Fruit fly (Drosophila melanogaster) whole organism, embryonic: ENCODE data around the gene Nepl7.
A peak's percentile ranks its signal among the peaks of the same experiment; 100 is the strongest.

Experiments
- CG11560 ChIP-seq: fragments of 200-800 bp; sonication (Bioruptor generic); IDR thresholded peaks from 3 replicates; pipeline ENCODE4 v1.3.6; 2022; ENCODE audit warnings: missing biosample characterization, missing genetic modification characterization
- CG13296 ChIP-seq: fragments of 200-800 bp; sonication (Bioruptor generic); optimal IDR thresholded peaks from 3 replicates; lab custom pipeline; 2018; ENCODE audit warnings: missing biosample characterization, mild to moderate bottlenecking, missing genetic modification characterization
- CG14710 ChIP-seq: fragments of 200-800 bp; sonication (Bioruptor generic); optimal IDR thresholded peaks from 3 replicates; lab custom pipeline; 2019; ENCODE audit warnings: missing biosample characterization, mild to moderate bottlenecking, missing genetic modification characterization, moderate library complexity
- CG15011 ChIP-seq: fragments of 200-800 bp; sonication (Bioruptor generic); optimal IDR thresholded peaks from 3 replicates; lab custom pipeline; 2018; ENCODE audit warnings: missing biosample characterization, mild to moderate bottlenecking, missing genetic modification characterization
- CG1602 ChIP-seq: fragments of 200-800 bp; sonication (Bioruptor generic); optimal IDR thresholded peaks from 3 replicates; lab custom pipeline; 2016; ENCODE audit warnings: missing biosample characterization, missing genetic modification characterization
- CG17568 ChIP-seq: fragments of 200-800 bp; sonication (Bioruptor generic); optimal IDR thresholded peaks from 2 replicates; lab custom pipeline; 2018; ENCODE audit warnings: missing biosample characterization, mild to moderate bottlenecking, missing genetic modification characterization, moderate library complexity
- CG2120 ChIP-seq: fragments of 200-800 bp; sonication (Bioruptor generic); optimal IDR thresholded peaks from 3 replicates; lab custom pipeline; 2016; ENCODE audit warnings: missing biosample characterization, missing genetic modification characterization
- CG2712 ChIP-seq: fragments of 200-800 bp; optimal IDR thresholded peaks from 3 replicates; lab custom pipeline; 2019; ENCODE audit warnings: missing biosample characterization, mild to moderate bottlenecking, missing genetic modification characterization, moderate library complexity
- CG32532 ChIP-seq: fragments of 200-800 bp; sonication (Bioruptor generic); IDR thresholded peaks from 2 replicates; pipeline ENCODE4 v1.3.6; 2022; ENCODE audit warnings: missing biosample characterization, missing genetic modification characterization
- CG34224 ChIP-seq: fragments of 200-800 bp; sonication (Bioruptor generic); IDR thresholded peaks from 3 replicates; pipeline ENCODE4 v1.3.6; 2022; ENCODE audit warnings: missing biosample characterization, missing genetic modification characterization; ENCODE audit not compliant: partially characterized antibody
- CG4404 ChIP-seq: fragments of 200-800 bp; sonication (Bioruptor generic); IDR thresholded peaks from 2 replicates; pipeline ENCODE4 v1.3.6; 2022; ENCODE audit warnings: missing biosample characterization, missing genetic modification characterization
- CG5180 ChIP-seq: fragments of 200-800 bp; sonication (Bioruptor generic); optimal IDR thresholded peaks from 3 replicates; lab custom pipeline; 2017; ENCODE audit warnings: missing biosample characterization, missing genetic modification characterization, mild to moderate bottlenecking, moderate library complexity, missing genetic modification reagents
- CG6689 ChIP-seq: fragments of 200-800 bp; sonication (Bioruptor generic); IDR thresholded peaks from 2 replicates; pipeline ENCODE4 v1.3.6; 2022; ENCODE audit warnings: missing biosample characterization, missing genetic modification characterization
- CG6765 ChIP-seq: fragments of 200-800 bp; sonication (Bioruptor generic); optimal IDR thresholded peaks from 3 replicates; lab custom pipeline; 2017; ENCODE audit warnings: missing biosample characterization, mild to moderate bottlenecking, missing genetic modification characterization
- Dp ChIP-seq: fragments of 200-800 bp; sonication (Bioruptor generic); optimal IDR thresholded peaks from 2 replicates; lab custom pipeline; 2018; ENCODE audit warnings: missing biosample characterization, mild to moderate bottlenecking, missing genetic modification characterization, moderate library complexity
- Elba2 ChIP-seq: fragments of 200-800 bp; sonication (Bioruptor generic); optimal IDR thresholded peaks from 3 replicates; lab custom pipeline; 2016; ENCODE audit warnings: missing biosample characterization, missing genetic modification characterization
- Fer2 ChIP-seq: fragments of 200-800 bp; sonication (Bioruptor generic); optimal IDR thresholded peaks from 2 replicates; lab custom pipeline; 2018; ENCODE audit warnings: missing biosample characterization, mild to moderate bottlenecking, missing genetic modification characterization, moderate library complexity
- Gug ChIP-seq: fragments of 200-800 bp; sonication (Bioruptor generic); IDR thresholded peaks from 4 replicates; pipeline ENCODE4 v1.3.6; 2022; ENCODE audit warnings: missing biosample characterization, missing genetic modification characterization
- HLHmδ ChIP-seq: fragments of 200-800 bp; sonication (Bioruptor generic); optimal IDR thresholded peaks from 2 replicates; lab custom pipeline; 2018; ENCODE audit warnings: missing biosample characterization, mild to moderate bottlenecking, missing genetic modification characterization, moderate library complexity
- HmgZ ChIP-seq: fragments of 200-800 bp; sonication (Bioruptor generic); optimal IDR thresholded peaks from 2 replicates; lab custom pipeline; 2018; ENCODE audit warnings: missing biosample characterization, mild to moderate bottlenecking, missing genetic modification characterization
- MBD-R2 ChIP-seq: fragments of 200-800 bp; sonication (Bioruptor generic); IDR thresholded peaks from 2 replicates; pipeline ENCODE4 v1.3.6; 2022; ENCODE audit warnings: missing biosample characterization, missing genetic modification characterization
- Med ChIP-seq: fragments of 200-800 bp; sonication (Bioruptor generic); peaks from one replicate; lab custom pipeline; 2016; ENCODE audit warnings: missing biosample characterization, missing genetic modification characterization, mild to moderate bottlenecking, inconsistent platforms, moderate library complexity
- Nf-YB ChIP-seq: fragments of 200-800 bp; sonication (Bioruptor generic); optimal IDR thresholded peaks from 3 replicates; lab custom pipeline; 2019; ENCODE audit warnings: missing biosample characterization, mild to moderate bottlenecking, missing genetic modification characterization, moderate library complexity
- NfI ChIP-seq: fragments of 200-800 bp; sonication (Bioruptor generic); optimal IDR thresholded peaks from 3 replicates; lab custom pipeline; 2018; ENCODE audit warnings: missing biosample characterization, mild to moderate bottlenecking, missing genetic modification characterization, moderate library complexity
- Rx ChIP-seq: fragments of 200-800 bp; sonication (Bioruptor generic); IDR thresholded peaks from 2 replicates; pipeline ENCODE4 v1.3.6; 2022; ENCODE audit warnings: missing biosample characterization, missing genetic modification characterization
- Scr ChIP-seq: fragments of 200-800 bp; sonication (Bioruptor generic); IDR thresholded peaks from 2 replicates; pipeline ENCODE4 v1.3.6; 2022; ENCODE audit warnings: missing biosample characterization, missing genetic modification characterization; ENCODE audit not compliant: partially characterized antibody
- abd-A ChIP-seq: fragments of 200-800 bp; sonication (Bioruptor generic); optimal IDR thresholded peaks from 3 replicates; lab custom pipeline; 2019; ENCODE audit warnings: missing biosample characterization, mild to moderate bottlenecking, missing genetic modification characterization, moderate library complexity
- bbx ChIP-seq: fragments of 200-800 bp; sonication (Bioruptor generic); IDR thresholded peaks from 2 replicates; pipeline ENCODE4 v1.3.6; 2022; ENCODE audit warnings: missing biosample characterization, missing genetic modification characterization; ENCODE audit not compliant: partially characterized antibody
- cad ChIP-seq: fragments of >200 bp; optimal IDR thresholded peaks from 2 replicates; lab custom pipeline; 2017; ENCODE audit warnings: missing biosample characterization, missing genetic modification characterization
- caup ChIP-seq: fragments of 200-800 bp; sonication (Bioruptor generic); optimal IDR thresholded peaks from 3 replicates; lab custom pipeline; 2017; ENCODE audit warnings: missing biosample characterization, mild to moderate bottlenecking, missing genetic modification characterization, moderate library complexity; ENCODE audit not compliant: severe bottlenecking
- chinmo ChIP-seq: fragments of 200-800 bp; sonication (Bioruptor generic); IDR thresholded peaks from 4 replicates; pipeline ENCODE4 v1.3.6; 2022; ENCODE audit warnings: missing biosample characterization, missing genetic modification characterization; ENCODE audit not compliant: partially characterized antibody
- crp ChIP-seq, 2 experiments: fragments of 200-800 bp; sonication (Bioruptor generic); optimal IDR thresholded peaks; 2 replicates in 1 of 2; 3 replicates in 1 of 2; lab custom pipeline; 2017; ENCODE audit warnings: missing biosample characterization in 2 of 2, missing genetic modification characterization in 2 of 2, mild to moderate bottlenecking in 1 of 2, moderate library complexity in 1 of 2
- ewg ChIP-seq: fragments of 200-800 bp; sonication (Bioruptor generic); optimal IDR thresholded peaks from 3 replicates; lab custom pipeline; 2017; ENCODE audit warnings: mild to moderate bottlenecking, missing biosample characterization, missing genetic modification reagents, missing genetic modification characterization
- fd96Cb ChIP-seq: fragments of 200-800 bp; sonication (Bioruptor generic); optimal IDR thresholded peaks from 2 replicates; lab custom pipeline; 2018; ENCODE audit warnings: missing biosample characterization, mild to moderate bottlenecking, missing genetic modification characterization, moderate library complexity
- gro ChIP-seq: fragments of 200-800 bp; sonication (Bioruptor generic); optimal IDR thresholded peaks from 2 replicates; lab custom pipeline; 2016; ENCODE audit warnings: missing biosample characterization, missing genetic modification characterization
- hbn ChIP-seq: fragments of 200-800 bp; sonication (Bioruptor generic); IDR thresholded peaks from 2 replicates; pipeline ENCODE4 v1.3.6; 2022; ENCODE audit warnings: missing biosample characterization, missing genetic modification characterization; ENCODE audit not compliant: partially characterized antibody
- hkb ChIP-seq, 2 experiments: fragments of 200-800 bp in 1 of 2; fragments of >200 bp in 1 of 2; sonication (Bioruptor generic) in 1 of 2; IDR thresholded peaks in 1 of 2; optimal IDR thresholded peaks in 1 of 2; 2 replicates each; pipeline versions ENCODE4 v1.3.6 to Lab custom; 2017 to 2022; ENCODE audit warnings: missing biosample characterization in 1 of 2, missing genetic modification characterization in 1 of 2
- knrl ChIP-seq: fragments of 200-800 bp; sonication (Bioruptor generic); IDR thresholded peaks from 3 replicates; pipeline ENCODE4 v1.3.6; 2022; ENCODE audit warnings: missing biosample characterization, missing genetic modification characterization; ENCODE audit not compliant: partially characterized antibody
- lilli ChIP-seq: fragments of 200-800 bp; sonication (Bioruptor generic); optimal IDR thresholded peaks from 3 replicates; lab custom pipeline; 2016; ENCODE audit warnings: missing biosample characterization, missing genetic modification characterization
- lmd ChIP-seq: fragments of 200-800 bp; sonication (Bioruptor generic); IDR thresholded peaks from 2 replicates; pipeline ENCODE4 v1.3.6; 2022; ENCODE audit warnings: missing biosample characterization, missing genetic modification characterization
- p53 ChIP-seq: fragments of 200-800 bp; sonication (Bioruptor generic); optimal IDR thresholded peaks from 2 replicates; lab custom pipeline; 2016; ENCODE audit warnings: missing biosample characterization, missing genetic modification characterization
- pita ChIP-seq: fragments of 200-800 bp; sonication (Bioruptor generic); optimal IDR thresholded peaks from 2 replicates; lab custom pipeline; 2017; ENCODE audit warnings: missing biosample characterization, mild to moderate bottlenecking, missing genetic modification characterization
- psq ChIP-seq: fragments of 200-800 bp; sonication (Bioruptor generic); optimal IDR thresholded peaks from 2 replicates; lab custom pipeline; 2017; ENCODE audit warnings: missing biosample characterization, missing genetic modification characterization
- pzg ChIP-seq: fragments of 200-800 bp; sonication (Bioruptor generic); optimal IDR thresholded peaks from 3 replicates; lab custom pipeline; 2018; ENCODE audit warnings: missing biosample characterization, mild to moderate bottlenecking, missing genetic modification characterization, moderate library complexity
- run ChIP-seq: fragments of 200-800 bp; sonication (Bioruptor generic); optimal IDR thresholded peaks from 3 replicates; lab custom pipeline; 2018; ENCODE audit warnings: missing biosample characterization, mild to moderate bottlenecking, missing genetic modification characterization
- seq ChIP-seq: fragments of 200-800 bp; sonication (Bioruptor generic); IDR thresholded peaks from 2 replicates; pipeline ENCODE4 v1.3.6; 2022; ENCODE audit warnings: missing biosample characterization, missing genetic modification characterization
- ssp ChIP-seq: fragments of 200-800 bp; sonication (Bioruptor generic); IDR thresholded peaks from 2 replicates; pipeline ENCODE4 v1.3.6; 2022; ENCODE audit warnings: missing biosample characterization, missing genetic modification characterization
- ttk ChIP-seq: fragments of 200-800 bp; sonication (Bioruptor generic); IDR thresholded peaks from 2 replicates; pipeline ENCODE4 v2.1.2; 2022; ENCODE audit warnings: missing biosample characterization, missing genetic modification characterization
- twi ChIP-seq: fragments of 200-800 bp; optimal IDR thresholded peaks from 2 replicates; lab custom pipeline; 2019; ENCODE audit warnings: missing biosample characterization, mild to moderate bottlenecking, missing genetic modification characterization, moderate library complexity
- z ChIP-seq: fragments of 200-800 bp; sonication (Bioruptor generic); IDR thresholded peaks from 3 replicates; pipeline ENCODE4 v1.3.6; 2022; ENCODE audit warnings: missing biosample characterization, missing genetic modification characterization

Nepl7 gene

dm6 chr2L:12644301-12644700, 25.2 kb downstream of the Nepl7 start (continued):
- TF ChIP-seq caup (GFP tag; lab: Kevin White, UChicago) (peak; percentile 15), pita (GFP tag; lab: Kevin White, UChicago) (no peak), NfI (GFP tag; lab: Kevin White, UChicago) (no peak), psq (GFP tag; lab: Kevin White, UChicago) (no peak), HLHmδ (no peak), twi (tag; lab: Kevin White, UChicago) (no peak), pzg (GFP tag; lab: Kevin White, UChicago) (no peak), p53 (GFP tag; lab: Kevin White, UChicago) (no peak), CG34224 (GFP tag; lab: Robert Waterston, UW) (no peak), Fer2 (tag; lab: Kevin White, UChicago) (no peak), abd-A (tag; lab: Kevin White, UChicago) (no peak), CG5180 (GFP tag; lab: Kevin White, UChicago) (no peak), ssp (GFP tag; lab: Robert Waterston, UW) (no peak), MBD-R2 (no peak), bbx (no peak), CG13296 (no peak), ttk (no peak), CG11560 (tag; lab: Robert Waterston, UW) (no peak), CG32532 (GFP tag; lab: Robert Waterston, UW) (no peak), CG15011 (no peak), fd96Cb (peak; percentile 2), CG17568 (GFP tag; lab: Kevin White, UChicago) (no peak), chinmo (GFP tag; lab: Robert Waterston, UW) (no peak), CG2712 (tag; lab: Kevin White, UChicago) (no peak), HmgZ (tag; lab: Kevin White, UChicago) (no peak), CG14710 (tag; lab: Kevin White, UChicago) (peak; percentile 19), Elba2 (GFP tag; lab: Kevin White, UChicago) (no peak), CG6689 (peak; percentile 38; the same call in 1 of the 2 replicates), hbn (GFP tag; lab: Robert Waterston, UW) (no peak), Scr (GFP tag; lab: Robert Waterston, UW) (no peak), lmd (GFP tag; lab: Robert Waterston, UW) (peak; percentile 39; the same call in 1 of the 2 replicates), lilli (GFP tag; lab: Kevin White, UChicago) (no peak), Med (no peak), ewg (no peak), hkb (optimal IDR thresholded peaks at IDR 0.05; lab: Kevin White, UChicago) (no peak), hkb (GFP tag; IDR thresholded peaks at IDR 0.05; lab: Robert Waterston, UW) (peak; percentile 57), Dp (GFP tag; lab: Kevin White, UChicago) (no peak), seq (GFP tag; lab: Robert Waterston, UW) (no peak), gro (GFP tag; lab: Kevin White, UChicago) (no peak), z (GFP tag; lab: Robert Waterston, UW) (no peak), Rx (no peak), Nf-YB (GFP tag; lab: Kevin White, UChicago) (no peak), CG4404 (no peak), run (no peak), CG1602 (GFP tag; lab: Kevin White, UChicago) (no peak), CG6765 (no peak), Gug (GFP tag; lab: Robert Waterston, UW) (no peak), crp (GFP tag; optimal IDR thresholded peaks at IDR 0.05; lab: Kevin White, UChicago) (no peak), cad (no peak), CG2120 (GFP tag; lab: Kevin White, UChicago) (peak; percentile 26), knrl (GFP tag; lab: Robert Waterston, UW) (no peak)
